Worm (Caenorhabditis elegans): Measurements from ENCODE around the gene srab-22.

The srab-22 gene

ce11 chrV:3445090-3445832 is 19.1 kb downstream of the srab-22 start:
- TF ChIP-seq ref-2 (tag; optimal IDR thresholded peaks at IDR 0.05) = peak; percentile 23
- TF ChIP-seq pag-3 (tag; optimal IDR thresholded peaks at IDR 0.05; ENCODE audit: borderline replicate concordance) = no peak
- no peak for TF ChIP-seq ceh-48 (tag; optimal IDR thresholded peaks at IDR 0.05)
- TF ChIP-seq fax-1 (tag; optimal IDR thresholded peaks at IDR 0.05) = no peak
- TF ChIP-seq tbx-2 (tag; optimal IDR thresholded peaks at IDR 0.05) = peak; percentile 37
- TF ChIP-seq ceh-19 (GFP tag; optimal IDR thresholded peaks at IDR 0.05) = peak; percentile 2
- no peak for TF ChIP-seq npax-4 (tag; optimal IDR thresholded peaks at IDR 0.05)
- TF ChIP-seq sox-2 (GFP tag; IDR thresholded peaks at IDR 0.05) = no peak
- TF ChIP-seq ttx-3 (tag; optimal IDR thresholded peaks at IDR 0.05) = no peak
- no peak for TF ChIP-seq ceh-22 (tag; optimal IDR thresholded peaks at IDR 0.05)
- TF ChIP-seq ets-4 (tag; optimal IDR thresholded peaks at IDR 0.05) = no peak
- no peak for TF ChIP-seq hlh-30 (tag; optimal IDR thresholded peaks at IDR 0.05; ENCODE audit: insufficient read depth)
- no peak for TF ChIP-seq ztf-16 (tag; optimal IDR thresholded peaks at IDR 0.05)
- TF ChIP-seq pha-2 (tag; optimal IDR thresholded peaks at IDR 0.05) = no peak
- TF ChIP-seq ceh-34 (tag; optimal IDR thresholded peaks at IDR 0.05) = peak; percentile 92
- no peak for TF ChIP-seq pha-4 (tag; optimal IDR thresholded peaks at IDR 0.05)

ce11 chrV:3449810-3450209 is 23.6 kb downstream of the srab-22 start:
- TF ChIP-seq tbx-2 (tag; optimal IDR thresholded peaks at IDR 0.05) (peak; percentile 8), ceh-45 (GFP tag; IDR thresholded peaks at IDR 0.05) (no peak)

- TF ChIP-seq ceh-6 (GFP tag; optimal IDR thresholded peaks at IDR 0.05) (no peak), ref-2 (tag; optimal IDR thresholded peaks at IDR 0.05) (peak; percentile 72)
These were observed 24.2 kb downstream of the srab-22 start for ce11 chrV:3450351-3450750.

ce11 chrV:3451646-3452045 is 25.5 kb downstream of the srab-22 start:
- TF ChIP-seq unc-42 (tag; optimal IDR thresholded peaks at IDR 0.05) (peak; percentile 65), dmd-4 (tag; optimal IDR thresholded peaks at IDR 0.05; ENCODE audit: borderline replicate concordance) (no peak), ceh-45 (GFP tag; IDR thresholded peaks at IDR 0.05) (no peak), sox-2 (GFP tag; IDR thresholded peaks at IDR 0.05) (no peak), eyg-1 (tag; optimal IDR thresholded peaks at IDR 0.05) (no peak)

ce11 chrV:3452489-3452888 is 26.3 kb downstream of the srab-22 start:
- TF ChIP-seq ceh-19 (GFP tag; optimal IDR thresholded peaks at IDR 0.05) = no peak
- TF ChIP-seq ceh-34 (tag; optimal IDR thresholded peaks at IDR 0.05) = no peak
- peak; percentile 89 for TF ChIP-seq unc-42 (tag; optimal IDR thresholded peaks at IDR 0.05)

ce11 chrV:3454620-3455019 is 28.4 kb downstream of the srab-22 start:
- TF ChIP-seq unc-42 (tag; optimal IDR thresholded peaks at IDR 0.05) (peak; percentile 82), ceh-9 (tag; optimal IDR thresholded peaks at IDR 0.05) (no peak), dmd-4 (tag; optimal IDR thresholded peaks at IDR 0.05; ENCODE audit: borderline replicate concordance) (no peak), K02D7.2 (tag; optimal IDR thresholded peaks at IDR 0.05) (no peak), rnt-1 (tag; optimal IDR thresholded peaks at IDR 0.05) (peak; percentile 9), ref-2 (tag; optimal IDR thresholded peaks at IDR 0.05) (peak; percentile 28), hlh-13 (GFP tag; optimal IDR thresholded peaks at IDR 0.05) (no peak), mec-3 (tag; optimal IDR thresholded peaks at IDR 0.05; ENCODE audit: borderline replicate concordance) (no peak), zip-5 (tag; optimal IDR thresholded peaks at IDR 0.05) (no peak), odd-2 (tag; optimal IDR thresholded peaks at IDR 0.05) (no peak), ceh-6 (GFP tag; optimal IDR thresholded peaks at IDR 0.05) (no peak), pros-1 (tag; optimal IDR thresholded peaks at IDR 0.05) (no peak), pqm-1 (tag; optimal IDR thresholded peaks at IDR 0.05) (no peak), ceh-2 (tag; optimal IDR thresholded peaks at IDR 0.05) (no peak), Y22D7AL.16 (tag; optimal IDR thresholded peaks at IDR 0.05) (no peak), pax-1 (tag; optimal IDR thresholded peaks at IDR 0.05) (no peak), unc-55 (GFP tag; optimal IDR thresholded peaks at IDR 0.05) (peak; percentile 38), che-1 (tag; optimal IDR thresholded peaks at IDR 0.05) (no peak), hlh-30 (tag; optimal IDR thresholded peaks at IDR 0.05; ENCODE audit: insufficient read depth) (no peak), syd-9 (tag; optimal IDR thresholded peaks at IDR 0.05) (no peak), sdc-2 (tag; optimal IDR thresholded peaks at IDR 0.05) (no peak), nfya-1 (tag; optimal IDR thresholded peaks at IDR 0.05) (no peak), hlh-8 (tag; optimal IDR thresholded peaks at IDR 0.05) (no peak)

All from whole organism, late embryonic.